Fruit fly (Drosophila melanogaster) Kc167 (cell line): ENCODE results near the gene Mis12.

Experiments used
- h ChIP-seq: fragments of >200 bp; optimal IDR thresholded peaks from 3 replicates; lab custom pipeline; 2018; ENCODE audit warnings: missing external identifiers
- insv ChIP-seq: fragments of >200 bp; optimal IDR thresholded peaks from 3 replicates; lab custom pipeline; 2018; ENCODE audit warnings: missing external identifiers
- psq ChIP-seq: fragments of >200 bp; optimal IDR thresholded peaks from 2 replicates; lab custom pipeline; 2017; ENCODE audit warnings: missing external identifiers

DNA sequence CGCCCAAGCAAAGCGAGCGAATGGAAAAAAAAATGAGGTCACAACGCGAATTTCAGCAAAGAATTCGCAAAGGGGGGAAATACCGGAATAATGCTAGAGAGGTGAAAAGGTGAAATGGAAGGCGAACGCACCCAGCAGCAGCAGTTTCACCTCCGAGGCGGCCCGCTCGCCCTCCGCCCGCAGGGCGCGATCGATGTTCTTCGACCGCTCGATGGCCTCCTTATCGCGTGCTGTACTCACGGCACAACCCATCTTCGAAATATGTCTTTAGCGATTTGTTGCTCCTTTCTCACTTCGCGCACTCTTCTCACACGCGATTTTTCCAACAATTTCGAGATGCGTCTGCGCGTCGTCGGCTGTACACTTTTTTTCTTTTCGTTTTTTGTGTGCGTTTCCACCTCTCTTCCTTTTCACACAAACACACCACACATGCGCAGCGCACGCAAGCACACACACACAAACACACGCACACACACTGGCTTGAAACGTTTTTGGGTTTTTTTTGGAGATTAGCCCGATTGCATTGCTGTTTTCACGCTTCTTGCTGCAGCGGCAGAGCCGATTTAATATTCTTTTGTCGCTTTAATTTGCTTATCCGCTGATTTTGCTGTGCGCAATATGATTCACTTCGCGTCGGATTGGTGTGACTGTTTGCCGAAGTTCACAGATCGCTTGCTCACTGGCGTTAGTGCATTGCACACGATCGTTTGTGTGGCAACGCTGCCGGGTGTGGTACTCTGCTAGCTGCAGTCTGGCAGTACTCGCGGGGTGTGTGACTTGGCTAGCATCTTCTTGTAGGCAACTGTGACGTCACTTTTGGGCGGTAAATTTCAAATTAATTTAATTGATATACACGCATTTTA lies 10.8 kb upstream of the Mis12 start, which contains the start of gene Galphai:
- TF ChIP-seq psq (lab: Kevin White, UChicago), result no peak
- no peak for TF ChIP-seq insv (lab: Kevin White, UChicago)
- no peak for TF ChIP-seq h (lab: Kevin White, UChicago)
